Fruit fly (Drosophila melanogaster) Kc167 (cell line): ENCODE results near the gene Actn3.

ENCODE experiments used
- Myc ChIP-seq: fragments of >200 bp; optimal IDR thresholded peaks from 2 replicates; lab custom pipeline; 2017; ENCODE audit warnings: missing external identifiers
- Sin3A ChIP-seq: fragments of >200 bp; optimal IDR thresholded peaks from 2 replicates; lab custom pipeline; 2018; ENCODE audit warnings: missing external identifiers
- h ChIP-seq: fragments of >200 bp; optimal IDR thresholded peaks from 3 replicates; lab custom pipeline; 2018; ENCODE audit warnings: missing external identifiers
- insv ChIP-seq: fragments of >200 bp; optimal IDR thresholded peaks from 3 replicates; lab custom pipeline; 2018; ENCODE audit warnings: missing external identifiers
- psq ChIP-seq: fragments of >200 bp; optimal IDR thresholded peaks from 2 replicates; lab custom pipeline; 2017; ENCODE audit warnings: missing external identifiers
- ttk ChIP-seq: sonication (Bioruptor generic); optimal IDR thresholded peaks from 2 replicates; lab custom pipeline; 2017; ENCODE audit warnings: missing external identifiers

Gene Actn3

dm6 chr3R:16940520-16940919 lies 37.1 kb downstream of the Actn3 start:
- no peak for TF ChIP-seq psq (lab: Kevin White, UChicago)
- TF ChIP-seq Sin3A = no peak
- TF ChIP-seq Myc (lab: Kevin White, UChicago) = no peak
- no peak for TF ChIP-seq h (lab: Kevin White, UChicago)
- TF ChIP-seq ttk (lab: Kevin White, UChicago) = no peak
- no peak for TF ChIP-seq insv (lab: Kevin White, UChicago)

- TF ChIP-seq Sin3A = no peak
- TF ChIP-seq ttk (lab: Kevin White, UChicago) = no peak
- TF ChIP-seq insv (lab: Kevin White, UChicago) = no peak
- TF ChIP-seq psq (lab: Kevin White, UChicago) = no peak
Observed at dm6 chr3R:16936319-16936718, 41.3 kb downstream of the Actn3 start.

dm6 chr3R:16934154-16934992 lies 43.2 kb downstream of the Actn3 start:
- TF ChIP-seq Sin3A = no peak
- no peak for TF ChIP-seq ttk (lab: Kevin White, UChicago)
- no peak for TF ChIP-seq Myc (lab: Kevin White, UChicago)
- no peak for TF ChIP-seq psq (lab: Kevin White, UChicago)
- TF ChIP-seq h (lab: Kevin White, UChicago) = no peak

dm6 chr3R:16933350-16933749 lies 44.2 kb downstream of the Actn3 start:
- no peak for TF ChIP-seq Sin3A
- no peak for TF ChIP-seq psq (lab: Kevin White, UChicago)
- no peak for TF ChIP-seq h (lab: Kevin White, UChicago)
- no peak for TF ChIP-seq ttk (lab: Kevin White, UChicago)
- no peak for TF ChIP-seq insv (lab: Kevin White, UChicago)
- TF ChIP-seq Myc (lab: Kevin White, UChicago) = no peak

- TF ChIP-seq Myc (lab: Kevin White, UChicago) (no peak), h (lab: Kevin White, UChicago) (no peak), psq (lab: Kevin White, UChicago) (no peak), ttk (lab: Kevin White, UChicago) (no peak), Sin3A (no peak), insv (lab: Kevin White, UChicago) (no peak)
Observed at dm6 chr3R:16932868-16933267, 44.7 kb downstream of the Actn3 start.
